Fruit fly (Drosophila melanogaster): ENCODE results near the gene CG18549.

CG18549 gene

DNA sequence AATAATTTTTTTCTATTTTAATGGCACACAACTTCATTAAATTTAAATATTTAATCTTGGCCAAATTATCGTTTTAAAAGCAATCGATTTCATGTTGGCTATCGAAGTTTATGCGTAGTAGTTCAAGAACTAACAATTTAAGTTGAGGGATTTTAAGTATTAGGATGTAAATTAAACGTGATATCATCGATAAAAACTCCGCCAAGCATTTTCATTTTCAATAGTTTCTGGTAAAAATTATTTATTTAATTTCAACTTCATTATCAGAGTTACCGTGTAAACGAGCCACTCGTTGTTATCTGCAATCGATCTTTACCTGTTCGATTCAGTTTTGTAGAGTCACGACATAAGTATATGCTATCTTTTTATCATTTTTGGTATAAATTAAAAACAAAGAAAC is 46.2 kb upstream of the CG18549 start (continued):
- TF ChIP-seq slou (GFP tag; optimal IDR thresholded peaks at IDR 0.05) (peak; percentile 86), Doc2 (GFP tag; IDR thresholded peaks at IDR 0.05) (no peak), p53 (GFP tag; optimal IDR thresholded peaks at IDR 0.05) (peak; percentile 80), trem (tag; optimal IDR thresholded peaks at IDR 0.05) (peak; percentile 98), E2f2 (GFP tag; IDR thresholded peaks at IDR 0.05) (peak; percentile 85), CG14014 (GFP tag; IDR thresholded peaks at IDR 0.05) (peak; percentile 97), CG10462 (GFP tag; optimal IDR thresholded peaks at IDR 0.05) (peak; percentile 93), slp2 (GFP tag; optimal IDR thresholded peaks at IDR 0.05) (peak; percentile 93), CG8388 (GFP tag; optimal IDR thresholded peaks at IDR 0.05) (peak; percentile 98), CG12219 (GFP tag; optimal IDR thresholded peaks at IDR 0.05) (peak; percentile 98), CG31388 (GFP tag; optimal IDR thresholded peaks at IDR 0.05) (peak; percentile 97), unpg (GFP tag; optimal IDR thresholded peaks at IDR 0.05) (peak; percentile 99), CG7963 (GFP tag; IDR thresholded peaks at IDR 0.05; ENCODE audit: partially characterized antibody) (no peak), CG6654 (GFP tag; optimal IDR thresholded peaks at IDR 0.05) (peak; percentile 94), kni (GFP tag; optimal IDR thresholded peaks at IDR 0.05) (peak; percentile 99), CG13894 (tag; optimal IDR thresholded peaks at IDR 0.05) (peak; percentile 99), Dip2 (GFP tag; IDR thresholded peaks at IDR 0.05) (peak; percentile 56; the same call in 1 of the 2 replicates), CG15073 (GFP tag; optimal IDR thresholded peaks at IDR 0.05) (peak; percentile 76), en (GFP tag; optimal IDR thresholded peaks at IDR 0.05) (peak; percentile 94), CG1603 (tag; optimal IDR thresholded peaks at IDR 0.05) (peak; percentile 97), ind (GFP tag; optimal IDR thresholded peaks at IDR 0.05) (peak; percentile 98), CG14965 (GFP tag; optimal IDR thresholded peaks at IDR 0.05; ENCODE audit: borderline replicate concordance) (peak; percentile 89), CG13624 (GFP tag; optimal IDR thresholded peaks at IDR 0.05) (peak; percentile 96), wek (GFP tag; optimal IDR thresholded peaks at IDR 0.05) (peak; percentile 92), croc (GFP tag; conservative IDR thresholded peaks at IDR 0.05) (peak; percentile 91), rib (GFP tag; IDR thresholded peaks at IDR 0.05) (peak; percentile 86), Pdp1 (GFP tag; optimal IDR thresholded peaks at IDR 0.05) (peak; percentile 94 to 96), CG12659 (GFP tag; optimal IDR thresholded peaks at IDR 0.05) (peak; percentile 97), CG17385 (GFP tag; optimal IDR thresholded peaks at IDR 0.05) (peak; percentile 96), btn (GFP tag; optimal IDR thresholded peaks at IDR 0.05) (peak; percentile 98), CG8944 (GFP tag; optimal IDR thresholded peaks at IDR 0.05) (peak; percentile 87), D (optimal IDR thresholded peaks at IDR 0.05) (no peak), D (GFP tag; optimal IDR thresholded peaks at IDR 0.05) (peak; percentile 96), hkb (optimal IDR thresholded peaks at IDR 0.05) (no peak), hkb (GFP tag; IDR thresholded peaks at IDR 0.05) (peak; percentile 99), Hsf (GFP tag; optimal IDR thresholded peaks at IDR 0.05) (peak; percentile 97), pros (GFP tag; optimal IDR thresholded peaks at IDR 0.05) (peak; percentile 87), CG18764 (GFP tag; optimal IDR thresholded peaks at IDR 0.05) (peak; percentile 94), CG8290 (GFP tag; optimal IDR thresholded peaks at IDR 0.05) (peak; percentile 96), CG8290 (tag; optimal IDR thresholded peaks at IDR 0.05) (peak; percentile 95 to 97), Ets97D (GFP tag; optimal IDR thresholded peaks at IDR 0.05) (peak; percentile 90), maf-S (GFP tag; optimal IDR thresholded peaks at IDR 0.05) (peak; percentile 94), CG9932 (GFP tag; IDR thresholded peaks at IDR 0.05) (no peak; the same call in 1 of the 2 replicates), tin (GFP tag; optimal IDR thresholded peaks at IDR 0.05) (peak; percentile 100), CG10543 (GFP tag; optimal IDR thresholded peaks at IDR 0.05) (peak; percentile 100), yki (optimal IDR thresholded peaks at IDR 0.05) (no peak), sr (GFP tag; IDR thresholded peaks at IDR 0.05) (peak; percentile 83), eyg (GFP tag; optimal IDR thresholded peaks at IDR 0.05) (peak; percentile 91), Sry-δ (GFP tag; optimal IDR thresholded peaks at IDR 0.05) (peak; percentile 66), CG32767 (GFP tag; IDR thresholded peaks at IDR 0.05) (peak; percentile 93), HLH4C (GFP tag; IDR thresholded peaks at IDR 0.05; ENCODE audit: partially characterized antibody) (0 out of 3 replicates have a peak, but pooled peaks have one; percentile 40), ab (GFP tag; optimal IDR thresholded peaks at IDR 0.05) (peak; percentile 73), hth (optimal IDR thresholded peaks at IDR 0.05) (no peak)

Measured in whole organism, embryonic.